Fruit fly (Drosophila melanogaster): ENCODE results near the gene nrv1.

dm6 chr2L:6772655-6773054 is 14.0 kb downstream of the nrv1 start, which contains the start of gene LUBEL:
- TF ChIP-seq CG32264 (GFP tag; optimal IDR thresholded peaks at IDR 0.05) = no peak
- no peak for TF ChIP-seq Dfd (GFP tag; optimal IDR thresholded peaks at IDR 0.05)
- TF ChIP-seq OdsH (GFP tag; optimal IDR thresholded peaks at IDR 0.05) = no peak
- no peak for TF ChIP-seq rgr (GFP tag; optimal IDR thresholded peaks at IDR 0.05)
- no peak for TF ChIP-seq brk (GFP tag; optimal IDR thresholded peaks at IDR 0.05)
- TF ChIP-seq Hnf4 (GFP tag; optimal IDR thresholded peaks at IDR 0.05) = no peak
- TF ChIP-seq h (GFP tag; optimal IDR thresholded peaks at IDR 0.05) = no peak
- no peak for TF ChIP-seq fru (GFP tag; optimal IDR thresholded peaks at IDR 0.05)
